Worm (Caenorhabditis elegans) whole organism, L4 larva: Measurements from ENCODE around the gene algn-6.
A peak's percentile ranks its signal among the peaks of the same experiment; 100 is the strongest.

Experiments used
- F26F4.8 ChIP-seq: fragments of 200-800 bp; sonication (Bioruptor generic); conservative IDR thresholded peaks from 2 replicates; pipeline ENCODE4 v1.3.6; 2022; ENCODE audit warnings: missing genetic modification characterization, missing compliant biosample characterization
- F37D6.2 ChIP-seq: sonication (generic microtip); optimal IDR thresholded peaks from 2 replicates; lab custom pipeline; 2016; ENCODE audit warnings: mild to moderate bottlenecking, missing genetic modification characterization, missing compliant biosample characterization
- F44E2.7 ChIP-seq: fragments of 200-800 bp; sonication (Bioruptor generic); IDR thresholded peaks from 2 replicates; pipeline ENCODE4 v2.1.2; 2022; ENCODE audit warnings: missing genetic modification characterization, missing compliant biosample characterization
- R02D3.7 ChIP-seq: fragments of 150-350 bp; sonication (generic microtip); optimal IDR thresholded peaks from 3 replicates; lab custom pipeline; 2014; ENCODE audit warnings: missing biosample characterization, missing genetic modification characterization
- T20F7.1 ChIP-seq: fragments of 200-800 bp; sonication (Bioruptor generic); optimal IDR thresholded peaks from 2 replicates; lab custom pipeline; 2018; ENCODE audit warnings: mild to moderate bottlenecking, missing genetic modification characterization, missing compliant biosample characterization
- Y48G9A.11 ChIP-seq: fragments of 200-800 bp; sonication (Bioruptor generic); IDR thresholded peaks from 2 replicates; pipeline ENCODE4 v1.3.6; 2022; ENCODE audit warnings: missing genetic modification reagents, missing genetic modification characterization, missing compliant biosample characterization
- ZK337.2 ChIP-seq: fragments of 200-800 bp; sonication (Bioruptor generic); IDR thresholded peaks from 2 replicates; pipeline ENCODE4 v1.3.6; 2022; ENCODE audit warnings: missing genetic modification reagents, missing genetic modification characterization, missing compliant biosample characterization
- aly-2 ChIP-seq: sonication (generic microtip); optimal IDR thresholded peaks from 2 replicates; lab custom pipeline; 2018; ENCODE audit warnings: missing biosample characterization, missing genetic modification characterization
- arid-1 ChIP-seq: fragments of 200-800 bp; sonication (Bioruptor generic); conservative IDR thresholded peaks from 2 replicates; pipeline ENCODE4 v1.3.6; 2022; ENCODE audit warnings: missing genetic modification reagents, missing genetic modification characterization, missing compliant biosample characterization
- ceh-20 ChIP-seq: fragments of 200-800 bp; sonication (Bioruptor generic); IDR thresholded peaks from 2 replicates; pipeline ENCODE4 v1.3.6; 2022; ENCODE audit warnings: missing genetic modification reagents, missing genetic modification characterization, missing compliant biosample characterization
- ceh-28 ChIP-seq: fragments of 150-350 bp; optimal IDR thresholded peaks from 2 replicates; lab custom pipeline; 2014; ENCODE audit warnings: missing biosample characterization, missing genetic modification reagents, missing genetic modification characterization
- ceh-32 ChIP-seq: sonication (generic microtip); optimal IDR thresholded peaks from 2 replicates; lab custom pipeline; 2016; ENCODE audit warnings: mild to moderate bottlenecking, missing genetic modification characterization, missing compliant biosample characterization; ENCODE audit not compliant: poor library complexity
- ceh-62 ChIP-seq: sonication (generic microtip); optimal IDR thresholded peaks from 2 replicates; lab custom pipeline; 2017; ENCODE audit warnings: missing biosample characterization, missing genetic modification characterization
- cey-2 ChIP-seq: sonication (generic microtip); optimal IDR thresholded peaks from 3 replicates; lab custom pipeline; 2017; ENCODE audit warnings: missing genetic modification characterization, mild to moderate bottlenecking, missing compliant biosample characterization, antibody characterized with exemption, borderline replicate concordance; ENCODE audit not compliant: insufficient read depth
- ctbp-1 ChIP-seq: fragments of 200-800 bp; sonication (Bioruptor generic); IDR thresholded peaks from 2 replicates; pipeline ENCODE4 v1.3.6; 2022; ENCODE audit warnings: missing genetic modification reagents, missing genetic modification characterization, missing compliant biosample characterization
- daf-19 ChIP-seq: fragments of 200-800 bp; sonication (Bioruptor generic); conservative IDR thresholded peaks from 2 replicates; pipeline ENCODE4 v1.3.6; 2022; ENCODE audit warnings: missing genetic modification characterization, missing compliant biosample characterization
- dmd-8 ChIP-seq: fragments of 200-800 bp; sonication (Bioruptor generic); IDR thresholded peaks from 2 replicates; pipeline ENCODE4 v1.3.6; 2022; ENCODE audit warnings: missing genetic modification characterization, missing compliant biosample characterization
- dmd-9 ChIP-seq: fragments of 200-800 bp; sonication (Bioruptor generic); IDR thresholded peaks from 2 replicates; pipeline ENCODE4 v1.3.6; 2022; ENCODE audit warnings: missing genetic modification reagents, missing genetic modification characterization, missing compliant biosample characterization
- duxl-1 ChIP-seq: sonication (generic microtip); optimal IDR thresholded peaks from 2 replicates; lab custom pipeline; 2016; ENCODE audit warnings: mild to moderate bottlenecking, missing genetic modification characterization, moderate library complexity, missing compliant biosample characterization; ENCODE audit not compliant: poor library complexity
- fos-1 ChIP-seq: fragments of 150-350 bp; optimal IDR thresholded peaks from 2 replicates; lab custom pipeline; 2014; ENCODE audit warnings: missing biosample characterization, missing genetic modification characterization
- hif-1 ChIP-seq, 2 experiments: sonication (generic microtip); optimal IDR thresholded peaks; 2 replicates each; lab custom pipeline; 2016 to 2017; ENCODE audit warnings: missing compliant biosample characterization in 2 of 2, missing genetic modification characterization in 2 of 2, missing genetic modification reagents in 2 of 2, missing genotype in 2 of 2, mild to moderate bottlenecking in 1 of 2
- hlh-30 ChIP-seq: sonication (generic microtip); optimal IDR thresholded peaks from 2 replicates; lab custom pipeline; 2017; ENCODE audit warnings: antibody characterized with exemption, mild to moderate bottlenecking, missing genetic modification characterization, missing compliant biosample characterization; ENCODE audit not compliant: insufficient read depth
- hmg-1.1 ChIP-seq: fragments of 200-800 bp; sonication (Bioruptor generic); IDR thresholded peaks from 2 replicates; pipeline ENCODE4 v1.3.6; 2022; ENCODE audit warnings: missing genetic modification reagents, missing genetic modification characterization, missing compliant biosample characterization
- jun-1 ChIP-seq: fragments of 150-350 bp; optimal IDR thresholded peaks from 2 replicates; lab custom pipeline; 2014; ENCODE audit warnings: missing biosample characterization, missing genetic modification reagents, missing genetic modification characterization
- lim-7 ChIP-seq: fragments of 200-800 bp; sonication (Bioruptor generic); IDR thresholded peaks from 2 replicates; pipeline ENCODE4 v1.3.6; 2022; ENCODE audit warnings: missing genetic modification characterization, missing compliant biosample characterization
- lin-15B ChIP-seq: fragments of 150-350 bp; sonication (generic microtip); optimal IDR thresholded peaks from 3 replicates; lab custom pipeline; 2014; ENCODE audit warnings: missing biosample characterization, missing genetic modification characterization
- lin-38 ChIP-seq: fragments of 200-800 bp; sonication (Bioruptor generic); IDR thresholded peaks from 2 replicates; pipeline ENCODE4 v1.3.6; 2022; ENCODE audit warnings: missing genetic modification reagents, missing genetic modification characterization, missing compliant biosample characterization
- lin-39 ChIP-seq: fragments of 150-350 bp; optimal IDR thresholded peaks from 2 replicates; lab custom pipeline; 2014; ENCODE audit warnings: missing biosample characterization, missing genetic modification reagents, missing genetic modification characterization
- lsy-2 ChIP-seq, 2 experiments: fragments of 150-350 bp in 1 of 2; sonication (generic microtip) in 1 of 2; optimal IDR thresholded peaks; 2 replicates each; lab custom pipeline; 2014 to 2017; ENCODE audit warnings: missing biosample characterization in 2 of 2, missing genetic modification characterization in 2 of 2
- madf-5 ChIP-seq, 2 experiments: fragments of 200-800 bp; sonication (Bioruptor generic); IDR thresholded peaks; 2 replicates each; pipeline ENCODE4 v1.3.6; 2022; ENCODE audit warnings: missing compliant biosample characterization in 2 of 2, missing genetic modification characterization in 2 of 2
- madf-9 ChIP-seq: fragments of 200-800 bp; sonication (Bioruptor generic); conservative IDR thresholded peaks from 2 replicates; pipeline ENCODE4 v1.3.6; 2022; ENCODE audit warnings: missing genetic modification reagents, missing genetic modification characterization, missing compliant biosample characterization
- mdt-29 ChIP-seq: fragments of 200-800 bp; sonication (Bioruptor generic); IDR thresholded peaks from 2 replicates; pipeline ENCODE4 v1.3.6; 2022; ENCODE audit warnings: missing genetic modification reagents, missing genetic modification characterization, missing compliant biosample characterization
- mep-1 ChIP-seq: fragments of 150-350 bp; sonication (generic microtip); optimal IDR thresholded peaks from 3 replicates; lab custom pipeline; 2014; ENCODE audit warnings: missing biosample characterization, missing genetic modification characterization
- mxl-3 ChIP-seq: fragments of 200-800 bp; sonication (Bioruptor generic); optimal IDR thresholded peaks from 2 replicates; lab custom pipeline; 2018; ENCODE audit warnings: mild to moderate bottlenecking, missing genetic modification characterization, missing compliant biosample characterization
- nhr-10 ChIP-seq: fragments of 150-350 bp; optimal IDR thresholded peaks from 2 replicates; lab custom pipeline; 2014; ENCODE audit warnings: missing biosample characterization, missing genetic modification characterization
- nhr-111 ChIP-seq: fragments of 200-800 bp; sonication (Bioruptor generic); optimal IDR thresholded peaks from 2 replicates; lab custom pipeline; 2018; ENCODE audit warnings: mild to moderate bottlenecking, missing genetic modification characterization, missing compliant biosample characterization
- nhr-28 ChIP-seq: fragments of 150-350 bp; optimal IDR thresholded peaks from 2 replicates; lab custom pipeline; 2014; ENCODE audit warnings: missing biosample characterization, missing genetic modification characterization
- nhr-48 ChIP-seq: sonication (generic microtip); optimal IDR thresholded peaks from 2 replicates; lab custom pipeline; 2016; ENCODE audit warnings: mild to moderate bottlenecking, missing genetic modification characterization, missing compliant biosample characterization
- nhr-77 ChIP-seq: fragments of 150-350 bp; optimal IDR thresholded peaks from 2 replicates; lab custom pipeline; 2014; ENCODE audit warnings: missing biosample characterization, missing genetic modification characterization
- php-3 ChIP-seq: fragments of 200-800 bp; sonication (Bioruptor generic); IDR thresholded peaks from 2 replicates; pipeline ENCODE4 v1.3.6; 2022; ENCODE audit warnings: missing genetic modification reagents, missing genetic modification characterization, missing compliant biosample characterization
- pqm-1 ChIP-seq: sonication (generic microtip); optimal IDR thresholded peaks from 2 replicates; lab custom pipeline; 2017; ENCODE audit warnings: missing biosample characterization, missing genetic modification characterization
- rbr-2 ChIP-seq: sonication (generic microtip); optimal IDR thresholded peaks from 2 replicates; lab custom pipeline; 2016; ENCODE audit warnings: missing genotype, missing genetic modification characterization, missing compliant biosample characterization
- set-16 ChIP-seq: fragments of 200-800 bp; sonication (Bioruptor generic); IDR thresholded peaks from 2 replicates; pipeline ENCODE4 v1.3.6; 2022; ENCODE audit warnings: missing genetic modification reagents, missing genetic modification characterization, missing compliant biosample characterization
- skn-1 ChIP-seq: fragments of 150-350 bp; optimal IDR thresholded peaks from 2 replicates; lab custom pipeline; 2014; ENCODE audit warnings: missing biosample characterization, missing genetic modification characterization
- tag-97 ChIP-seq: fragments of 200-800 bp; sonication (Bioruptor generic); IDR thresholded peaks from 2 replicates; pipeline ENCODE4 v1.3.6; 2022; ENCODE audit warnings: missing genetic modification characterization, missing compliant biosample characterization
- tra-1 ChIP-seq: fragments of 200-800 bp; sonication (Bioruptor generic); IDR thresholded peaks from 2 replicates; pipeline ENCODE4 v1.3.6; 2022; ENCODE audit warnings: missing genetic modification reagents, missing genetic modification characterization, missing compliant biosample characterization
- unc-130 ChIP-seq: sonication (generic microtip); optimal IDR thresholded peaks from 2 replicates; lab custom pipeline; 2016; ENCODE audit warnings: missing genetic modification reagents, missing genetic modification characterization, missing compliant biosample characterization
- unc-39 ChIP-seq: sonication (generic microtip); optimal IDR thresholded peaks from 2 replicates; lab custom pipeline; 2017; ENCODE audit warnings: missing biosample characterization, missing genetic modification characterization
- zfp-3 ChIP-seq: fragments of 200-800 bp; sonication (Bioruptor generic); conservative IDR thresholded peaks from 2 replicates; pipeline ENCODE4 v1.3.6; 2022; ENCODE audit warnings: missing genetic modification reagents, missing genetic modification characterization, missing compliant biosample characterization
- ztf-11 ChIP-seq: fragments of 150-350 bp; optimal IDR thresholded peaks from 2 replicates; lab custom pipeline; 2014; ENCODE audit warnings: missing biosample characterization, missing genetic modification characterization
- ztf-7 ChIP-seq: fragments of 150-350 bp; optimal IDR thresholded peaks from 2 replicates; lab custom pipeline; 2014; ENCODE audit warnings: missing biosample characterization, missing genetic modification characterization

Gene algn-6

DNA sequence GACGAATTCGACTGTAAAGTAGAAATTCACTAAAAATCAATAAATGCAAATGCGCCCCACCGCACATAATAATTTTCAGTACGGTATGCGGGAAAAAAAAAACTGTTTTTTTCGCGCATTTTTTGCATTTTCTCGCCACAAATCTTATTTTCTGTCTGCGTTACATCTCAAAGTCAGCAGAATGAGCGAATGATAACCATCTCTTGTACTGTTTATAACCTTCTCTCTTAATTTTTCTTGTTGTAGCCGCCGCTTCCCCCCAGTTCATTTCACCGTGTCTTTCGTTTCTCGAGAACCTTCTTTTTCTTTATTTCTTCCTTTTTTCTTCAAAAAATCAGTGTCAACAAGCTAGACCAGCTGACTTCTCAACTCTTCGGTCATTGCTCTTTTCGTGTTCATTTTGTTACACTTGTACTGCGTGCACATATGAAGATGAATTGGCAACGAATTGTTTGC lies 24.1 kb upstream of the algn-6 start (continued):
- TF ChIP-seq hlh-30 (tag; lab: Kevin White, UChicago) (peak; percentile 71), lsy-2 (tag; optimal IDR thresholded peaks at IDR 0.05; lab: Kevin White, UChicago) (peak in 1 of 2 experiments; percentile 73), ZK337.2 (no peak), hif-1 (tag; optimal IDR thresholded peaks at IDR 0.05; lab: Kevin White, UChicago) (no peak), pqm-1 (tag; lab: Kevin White, UChicago) (no peak), mep-1 (tag; lab: Kevin White, UChicago) (peak; percentile 37), dmd-8 (GFP tag; lab: Robert Waterston, UW) (0 out of 2 replicates have a peak, but pooled peaks have one; percentile 3), madf-9 (GFP tag; lab: Robert Waterston, UW) (no peak), lin-38 (GFP tag; lab: Robert Waterston, UW) (peak; percentile 93), unc-39 (tag; lab: Kevin White, UChicago) (no peak), mxl-3 (no peak), rbr-2 (no peak), nhr-77 (tag; lab: Kevin White, UChicago) (peak; percentile 12), tra-1 (GFP tag; lab: Robert Waterston, UW) (peak; percentile 24; the same call in 1 of the 2 replicates), lin-39 (tag; lab: Kevin White, UChicago) (no peak), nhr-48 (tag; lab: Kevin White, UChicago) (no peak), zfp-3 (GFP tag; lab: Robert Waterston, UW) (no peak; the same call in 1 of the 2 replicates), jun-1 (no peak), F44E2.7 (no peak), T20F7.1 (GFP tag; lab: Kevin White, UChicago) (no peak), arid-1 (GFP tag; lab: Robert Waterston, UW) (no peak), ctbp-1 (GFP tag; lab: Robert Waterston, UW) (0 out of 2 replicates have a peak, but pooled peaks have one; percentile 54), nhr-10 (no peak), nhr-111 (GFP tag; lab: Kevin White, UChicago) (no peak), set-16 (GFP tag; lab: Robert Waterston, UW) (no peak), skn-1 (tag; lab: Kevin White, UChicago) (no peak), lin-15B (tag; lab: Kevin White, UChicago) (no peak), php-3 (GFP tag; lab: Robert Waterston, UW) (0 out of 2 replicates have a peak, but pooled peaks have one; percentile 54), Y48G9A.11 (peak; percentile 51; the same call in 1 of the 2 replicates), dmd-9 (GFP tag; lab: Robert Waterston, UW) (0 out of 2 replicates have a peak, but pooled peaks have one; percentile 13), duxl-1 (no peak), mdt-29 (GFP tag; lab: Robert Waterston, UW) (peak; percentile 15; the same call in 1 of the 2 replicates), madf-5 (GFP tag; IDR thresholded peaks at IDR 0.05; lab: Robert Waterston, UW) (no peak), F37D6.2 (tag; lab: Kevin White, UChicago) (no peak), hmg-1.1 (GFP tag; lab: Robert Waterston, UW) (no peak), tag-97 (GFP tag; lab: Robert Waterston, UW) (no peak), fos-1 (tag; lab: Kevin White, UChicago) (no peak), ceh-28 (tag; lab: Kevin White, UChicago) (no peak), unc-130 (GFP tag; lab: Kevin White, UChicago) (peak; percentile 17), F26F4.8 (no peak), ceh-20 (GFP tag; lab: Robert Waterston, UW) (no peak; the same call in 1 of the 2 replicates), ceh-32 (tag; lab: Kevin White, UChicago) (no peak), daf-19 (GFP tag; lab: Robert Waterston, UW) (0 out of 2 replicates have a peak, but pooled peaks have one; percentile 17), lim-7 (GFP tag; lab: Robert Waterston, UW) (no peak), aly-2 (tag; lab: Kevin White, UChicago) (no peak), ztf-7 (tag; lab: Kevin White, UChicago) (no peak), cey-2 (tag; lab: Kevin White, UChicago) (no peak), R02D3.7 (tag; lab: Kevin White, UChicago) (no peak), ztf-11 (tag; lab: Kevin White, UChicago) (no peak), nhr-28 (tag; lab: Kevin White, UChicago) (peak; percentile 60), ceh-62 (no peak)
